Fruit fly (Drosophila melanogaster): ENCODE measurements around the gene Gr93c.

Gr93c gene

dm6 chr3R:21822562-21822933 is 22.5 kb downstream of the Gr93c start, which contains the start of gene CASK (continued):
- TF ChIP-seq trem (tag; optimal IDR thresholded peaks at IDR 0.05), result peak; percentile 33
- TF ChIP-seq Gug (GFP tag; IDR thresholded peaks at IDR 0.05), result no peak; the same call in 3 of the 4 replicates
- no peak for TF ChIP-seq CG11456 (GFP tag; IDR thresholded peaks at IDR 0.05)
- no peak for TF ChIP-seq nau (GFP tag; optimal IDR thresholded peaks at IDR 0.05)
- TF ChIP-seq CG3281 (GFP tag; optimal IDR thresholded peaks at IDR 0.05), result no peak
- TF ChIP-seq CG9727 (GFP tag; optimal IDR thresholded peaks at IDR 0.05), result no peak
- no peak; the same call in none of the 2 replicates for TF ChIP-seq Scr (GFP tag; IDR thresholded peaks at IDR 0.05; ENCODE audit: partially characterized antibody)
- no peak for TF ChIP-seq br (optimal IDR thresholded peaks at IDR 0.05)
- TF ChIP-seq CG4707 (GFP tag; optimal IDR thresholded peaks at IDR 0.05), result no peak
- TF ChIP-seq Ravus (GFP tag; IDR thresholded peaks at IDR 0.05), result no peak
- TF ChIP-seq Hr78 (GFP tag; optimal IDR thresholded peaks at IDR 0.05), result no peak
- TF ChIP-seq mirr (GFP tag; optimal IDR thresholded peaks at IDR 0.05), result no peak
- TF ChIP-seq CG5953 (GFP tag; IDR thresholded peaks at IDR 0.05), result no peak
- no peak for TF ChIP-seq CG3838 (GFP tag; optimal IDR thresholded peaks at IDR 0.05)
- peak; percentile 43 for TF ChIP-seq Jarid2 (GFP tag; optimal IDR thresholded peaks at IDR 0.05)
- peak in 1 of 2 experiments; percentile 12 for TF ChIP-seq insv (GFP tag; optimal IDR thresholded peaks at IDR 0.05)
- no peak for TF ChIP-seq ro (GFP tag; IDR thresholded peaks at IDR 0.05)
- no peak for TF ChIP-seq wor (GFP tag; IDR thresholded peaks at IDR 0.05)
- peak in 1 of 3 experiments; percentile 57 for TF ChIP-seq Stat92E (GFP tag; optimal IDR thresholded peaks at IDR 0.05)

- TF ChIP-seq Sox100B (GFP tag; optimal IDR thresholded peaks at IDR 0.05), result no peak
- TF ChIP-seq CG12659 (GFP tag; optimal IDR thresholded peaks at IDR 0.05), result no peak
- peak; percentile 35 for TF ChIP-seq YL-1 (GFP tag; optimal IDR thresholded peaks at IDR 0.05)
- 0 out of 4 replicates have a peak, but pooled peaks have one; percentile 33 for TF ChIP-seq Dll (GFP tag; IDR thresholded peaks at IDR 0.05; ENCODE audit: partially characterized antibody)
- TF ChIP-seq Dip2 (GFP tag; IDR thresholded peaks at IDR 0.05), result peak; percentile 89
- peak; percentile 11 for TF ChIP-seq nau (GFP tag; optimal IDR thresholded peaks at IDR 0.05)
- TF ChIP-seq jumu (GFP tag; optimal IDR thresholded peaks at IDR 0.05), result no peak
- TF ChIP-seq CG1832 (GFP tag; optimal IDR thresholded peaks at IDR 0.05), result peak; percentile 38
- TF ChIP-seq dm (GFP tag; optimal IDR thresholded peaks at IDR 0.05), result no peak
- TF ChIP-seq Atf6 (GFP tag; IDR thresholded peaks at IDR 0.05), result 0 out of 2 replicates have a peak, but pooled peaks have one; percentile 20
- TF ChIP-seq Deaf1 (tag; optimal IDR thresholded peaks at IDR 0.05), result peak; percentile 70
- TF ChIP-seq Dfd (GFP tag; optimal IDR thresholded peaks at IDR 0.05), result no peak
- TF ChIP-seq CG3065 (GFP tag; optimal IDR thresholded peaks at IDR 0.05), result peak; percentile 95
- no peak for TF ChIP-seq CG17912 (GFP tag; optimal IDR thresholded peaks at IDR 0.05)
- TF ChIP-seq CG12744 (GFP tag; optimal IDR thresholded peaks at IDR 0.05), result no peak
- peak; percentile 44 for TF ChIP-seq CG8478 (optimal IDR thresholded peaks at IDR 0.05)
- TF ChIP-seq fd3F (GFP tag; optimal IDR thresholded peaks at IDR 0.05), result no peak
- no peak for TF ChIP-seq pho (GFP tag; optimal IDR thresholded peaks at IDR 0.05)
- TF ChIP-seq Ssrp (tag; optimal IDR thresholded peaks at IDR 0.05), result no peak
- TF ChIP-seq NC2α (GFP tag; optimal IDR thresholded peaks at IDR 0.05), result no peak
- TF ChIP-seq CG18764 (GFP tag; optimal IDR thresholded peaks at IDR 0.05), result no peak
- no peak for TF ChIP-seq her (GFP tag; optimal IDR thresholded peaks at IDR 0.05)
- no peak for TF ChIP-seq CG33557 (GFP tag; optimal IDR thresholded peaks at IDR 0.05)
- peak; percentile 92 for TF ChIP-seq ewg (GFP tag; optimal IDR thresholded peaks at IDR 0.05)
- TF ChIP-seq gcm (GFP tag; optimal IDR thresholded peaks at IDR 0.05), result no peak
- TF ChIP-seq CG10147 (GFP tag; optimal IDR thresholded peaks at IDR 0.05), result no peak
- peak; percentile 88 for TF ChIP-seq cg (GFP tag; optimal IDR thresholded peaks at IDR 0.05)
- TF ChIP-seq Spps (tag; optimal IDR thresholded peaks at IDR 0.05), result no peak
- TF ChIP-seq lola (GFP tag; optimal IDR thresholded peaks at IDR 0.05), result no peak
- 0 out of 2 replicates have a peak, but pooled peaks have one; percentile 57 for TF ChIP-seq MBD-R2 (GFP tag; IDR thresholded peaks at IDR 0.05)
Observed at dm6 chr3R:21821684-21822561, 23.1 kb downstream of the Gr93c start.

Measured in whole organism, embryonic.